Worm (Caenorhabditis elegans): ENCODE data around the gene magi-1.

Gene magi-1

DNA sequence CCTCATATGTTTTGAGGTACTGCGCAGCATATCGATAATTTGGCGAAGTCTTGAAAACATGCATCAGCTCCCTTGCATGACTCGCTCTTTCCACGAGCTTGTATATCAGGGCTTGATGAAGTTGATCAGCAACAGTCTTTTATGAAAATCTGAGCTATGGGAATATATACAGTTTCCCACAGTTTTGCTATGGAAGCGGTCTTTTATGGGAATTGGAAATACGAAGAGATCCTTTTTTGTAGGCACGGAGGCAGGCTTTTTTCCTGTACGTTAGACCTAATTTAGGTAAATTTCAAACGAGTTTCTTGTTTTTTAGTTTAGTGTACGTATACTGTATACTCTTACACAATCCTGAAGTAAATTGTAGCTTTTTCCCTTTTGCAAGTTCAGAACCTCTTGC, 41.1 kb downstream of the magi-1 start, which contains the start of gene T12A7.9:
Gene T12A7.9, minus strand, starts transcription at position 101 of the 400 bp plus-strand sequence.
- TF ChIP-seq egl-27 (tag; optimal IDR thresholded peaks at IDR 0.05) = no peak
- no peak for TF ChIP-seq unc-39 (tag; optimal IDR thresholded peaks at IDR 0.05)

DNA sequence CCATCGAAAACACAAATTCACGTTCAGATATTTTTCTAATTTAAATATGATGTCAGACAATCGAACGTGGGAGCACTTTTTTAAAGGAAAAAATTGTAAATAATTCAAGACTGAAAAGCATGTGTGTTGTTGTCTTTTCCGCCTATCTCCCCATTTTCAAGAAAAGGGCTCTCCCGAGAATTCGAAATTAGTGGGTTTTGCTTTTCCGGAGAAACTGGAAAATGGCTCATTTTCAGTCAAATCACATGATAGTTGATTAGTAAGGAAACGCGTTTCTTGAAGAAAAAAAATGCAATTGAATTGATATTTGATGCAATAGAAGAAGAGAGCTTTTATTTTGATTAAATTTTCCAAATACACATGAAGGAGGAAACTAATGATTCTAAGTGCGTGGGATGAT, 45.0 kb downstream of the magi-1 start:
- TF ChIP-seq lin-13 (GFP tag; optimal IDR thresholded peaks at IDR 0.05) (no peak), nhr-6 (tag; optimal IDR thresholded peaks at IDR 0.05) (peak; percentile 8), Y55F3AM.14 (GFP tag; optimal IDR thresholded peaks at IDR 0.05) (no peak), C34F6.9 (tag; optimal IDR thresholded peaks at IDR 0.05) (peak; percentile 15), lsy-2 (tag; optimal IDR thresholded peaks at IDR 0.05) (peak in 1 of 2 experiments; percentile 49), crh-2 (tag; optimal IDR thresholded peaks at IDR 0.05) (peak; percentile 29), nhr-77 (tag; optimal IDR thresholded peaks at IDR 0.05) (no peak), unc-55 (GFP tag; optimal IDR thresholded peaks at IDR 0.05) (peak; percentile 10)

DNA sequence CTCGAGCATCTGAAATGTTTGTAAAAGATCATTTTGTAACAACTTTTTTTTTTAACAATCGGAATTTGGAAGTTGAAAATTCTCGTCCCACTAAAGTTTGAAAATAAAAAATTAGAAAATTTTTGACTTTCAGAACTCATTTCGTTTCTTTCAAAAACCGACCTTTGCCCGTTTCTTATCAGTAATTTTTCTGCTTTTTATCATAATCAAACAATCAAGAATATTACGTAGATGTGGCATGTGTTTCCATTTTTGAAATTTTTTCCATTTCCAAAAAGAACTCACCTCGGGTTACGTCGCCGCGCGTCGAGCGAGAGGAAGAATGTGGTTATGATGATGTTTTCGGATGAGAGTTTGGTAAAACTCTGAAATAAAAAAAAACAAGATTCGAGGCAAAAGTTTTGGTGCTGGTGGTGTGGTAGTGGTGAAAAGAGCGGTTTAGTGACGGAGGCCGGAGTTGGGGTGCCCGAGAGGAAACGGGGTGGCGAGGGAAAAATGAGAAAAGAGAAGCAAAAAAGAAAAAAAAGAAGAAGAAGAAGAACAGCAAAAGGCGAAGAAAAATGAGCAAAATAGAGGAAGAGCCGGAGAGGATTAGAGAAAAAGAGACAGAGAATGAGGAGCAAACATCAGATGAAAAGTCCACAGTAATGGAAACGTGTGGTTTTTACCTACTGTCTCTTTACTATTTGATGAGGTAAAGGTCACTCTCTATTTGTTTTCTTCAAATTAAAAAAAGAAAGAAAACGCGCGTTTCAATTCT, 46.0 kb downstream of the magi-1 start, which contains the start of gene T12A7.2:
Gene T12A7.2, minus strand, starts transcription at position 412 of the 760 bp plus-strand sequence.
- TF ChIP-seq skn-1 (tag; optimal IDR thresholded peaks at IDR 0.05) = no peak
- TF ChIP-seq snpc-4 (tag; optimal IDR thresholded peaks at IDR 0.05) = no peak
- peak; percentile 54 for TF ChIP-seq unc-55 (GFP tag; optimal IDR thresholded peaks at IDR 0.05)
- TF ChIP-seq F13H6.1 (tag; optimal IDR thresholded peaks at IDR 0.05) = peak; percentile 36
- peak; percentile 35 for TF ChIP-seq sma-9 (GFP tag; optimal IDR thresholded peaks at IDR 0.05)
- TF ChIP-seq sma-9 (tag; optimal IDR thresholded peaks at IDR 0.05) = no peak

DNA sequence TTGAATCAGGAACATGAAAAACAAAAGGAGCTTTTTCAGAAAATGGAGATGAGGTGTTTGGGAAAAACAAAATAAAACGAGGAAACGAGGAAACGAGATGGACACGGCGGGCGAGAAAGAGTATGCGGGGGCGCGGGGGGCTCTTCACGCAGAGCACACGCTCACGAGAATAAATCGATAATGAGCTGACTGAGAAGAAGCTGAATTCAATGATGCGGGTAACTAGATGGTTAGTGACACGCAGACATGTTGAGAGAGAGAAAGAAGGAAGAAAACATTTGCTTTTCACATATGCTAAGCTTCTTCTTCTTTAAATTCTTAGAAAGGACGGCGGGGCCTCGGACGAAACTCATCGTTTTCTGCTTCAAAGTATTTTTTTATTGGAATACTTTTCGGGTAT, 50.7 kb downstream of the magi-1 start:
- TF ChIP-seq Y55F3AM.14 (GFP tag; optimal IDR thresholded peaks at IDR 0.05) (no peak), lin-11 (tag; optimal IDR thresholded peaks at IDR 0.05) (peak; percentile 70), nhr-21 (tag; optimal IDR thresholded peaks at IDR 0.05) (no peak), elt-1 (tag; optimal IDR thresholded peaks at IDR 0.05) (no peak), elt-3 (tag; optimal IDR thresholded peaks at IDR 0.05) (no peak), ZK546.5 (tag; optimal IDR thresholded peaks at IDR 0.05) (no peak), gmeb-1 (tag; optimal IDR thresholded peaks at IDR 0.05) (no peak), skn-1 (tag; optimal IDR thresholded peaks at IDR 0.05) (no peak), unc-39 (tag; optimal IDR thresholded peaks at IDR 0.05) (no peak), aly-2 (tag; optimal IDR thresholded peaks at IDR 0.05) (no peak), nhr-237 (tag; optimal IDR thresholded peaks at IDR 0.05) (no peak), lsy-2 (tag; optimal IDR thresholded peaks at IDR 0.05) (peak; percentile 16 to 65), crh-2 (tag; optimal IDR thresholded peaks at IDR 0.05) (peak; percentile 56), nhr-129 (tag; optimal IDR thresholded peaks at IDR 0.05) (peak; percentile 57), dmd-4 (tag; optimal IDR thresholded peaks at IDR 0.05) (no peak), sma-3 (GFP tag; optimal IDR thresholded peaks at IDR 0.05) (no peak), egl-27 (tag; optimal IDR thresholded peaks at IDR 0.05) (peak; percentile 37), nhr-10 (tag; optimal IDR thresholded peaks at IDR 0.05) (no peak), ztf-11 (tag; optimal IDR thresholded peaks at IDR 0.05) (no peak), nhr-25 (tag; optimal IDR thresholded peaks at IDR 0.05) (no peak), sem-4 (tag; optimal IDR thresholded peaks at IDR 0.05) (no peak), alr-1 (tag; optimal IDR thresholded peaks at IDR 0.05) (no peak), ceh-82 (tag; optimal IDR thresholded peaks at IDR 0.05) (no peak), peb-1 (tag; optimal IDR thresholded peaks at IDR 0.05) (no peak), C34F6.9 (tag; optimal IDR thresholded peaks at IDR 0.05) (peak; percentile 75), nhr-12 (tag; optimal IDR thresholded peaks at IDR 0.05) (no peak), fos-1 (tag; optimal IDR thresholded peaks at IDR 0.05) (no peak), blmp-1 (tag; optimal IDR thresholded peaks at IDR 0.05; ENCODE audit: insufficient read depth) (no peak), nhr-77 (tag; optimal IDR thresholded peaks at IDR 0.05) (no peak), snpc-4 (tag; optimal IDR thresholded peaks at IDR 0.05) (no peak), unc-55 (GFP tag; optimal IDR thresholded peaks at IDR 0.05) (peak; percentile 60), ama-1 (optimal IDR thresholded peaks at IDR 0.05) (no peak), nhr-11 (tag; optimal IDR thresholded peaks at IDR 0.05) (no peak), ceh-16 (tag; optimal IDR thresholded peaks at IDR 0.05) (no peak), mab-5 (tag; optimal IDR thresholded peaks at IDR 0.05) (no peak), sma-9 (GFP tag; optimal IDR thresholded peaks at IDR 0.05) (peak; percentile 64), sma-9 (tag; optimal IDR thresholded peaks at IDR 0.05) (no peak), unc-62 (GFP tag; optimal IDR thresholded peaks at IDR 0.05) (no peak), lin-39 (tag; optimal IDR thresholded peaks at IDR 0.05) (no peak), ztf-1 (GFP tag; conservative IDR thresholded peaks at IDR 0.05) (no peak), lin-13 (GFP tag; optimal IDR thresholded peaks at IDR 0.05) (no peak), F13H6.1 (tag; optimal IDR thresholded peaks at IDR 0.05) (peak; percentile 55), mdl-1 (tag; optimal IDR thresholded peaks at IDR 0.05) (peak in 1 of 2 experiments; percentile 77), R02D3.7 (tag; optimal IDR thresholded peaks at IDR 0.05) (no peak)

Data from whole organism, L2 larva.